Worm (Caenorhabditis elegans): ENCODE results near the gene F59A1.6.

The F59A1.6 gene

DNA sequence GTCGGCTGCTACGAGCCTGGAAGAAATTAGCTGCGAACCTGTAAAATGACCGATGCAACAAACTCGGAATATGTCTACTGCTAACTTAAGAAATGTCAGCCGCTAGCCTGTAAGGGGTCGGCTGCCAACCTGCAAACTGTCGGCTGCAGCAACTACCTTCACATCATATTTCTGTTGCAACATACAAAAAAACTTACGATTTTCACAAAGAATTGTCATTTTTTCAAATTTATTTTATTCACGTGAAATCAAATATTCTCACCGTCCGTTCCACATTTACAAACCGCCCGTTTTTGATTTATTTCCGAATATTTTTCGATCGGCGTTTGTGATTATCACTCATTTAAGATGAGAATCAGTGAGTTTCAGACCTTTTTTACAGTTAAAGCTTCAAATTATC is 14.7 kb downstream of the F59A1.6 start, which contains the start of gene Y26G10.6:
Y26G10.6 (plus strand) TSS at position 301 of the 400 bp plus-strand sequence.
- TF ChIP-seq blmp-1 (tag; optimal IDR thresholded peaks at IDR 0.05) = no peak
- no peak for TF ChIP-seq snpc-4 (tag; optimal IDR thresholded peaks at IDR 0.05)
- TF ChIP-seq elt-1 (tag; optimal IDR thresholded peaks at IDR 0.05; ENCODE audit: borderline replicate concordance, insufficient read depth) = no peak
- no peak for TF ChIP-seq tbx-8 (GFP tag; optimal IDR thresholded peaks at IDR 0.05)
- TF ChIP-seq mls-2 (tag; optimal IDR thresholded peaks at IDR 0.05) = no peak
- TF ChIP-seq drap-1 (GFP tag; optimal IDR thresholded peaks at IDR 0.05) = no peak
- no peak for TF ChIP-seq hlh-1 (tag; optimal IDR thresholded peaks at IDR 0.05)
- no peak for TF ChIP-seq ceh-83 (GFP tag; optimal IDR thresholded peaks at IDR 0.05)
- no peak for TF ChIP-seq ztf-11 (tag; optimal IDR thresholded peaks at IDR 0.05)
- TF ChIP-seq sem-2 (GFP tag; optimal IDR thresholded peaks at IDR 0.05) = no peak
- no peak for TF ChIP-seq M03D4.4 (tag; optimal IDR thresholded peaks at IDR 0.05)
- TF ChIP-seq lsy-2 (tag; optimal IDR thresholded peaks at IDR 0.05) = no peak
- no peak for TF ChIP-seq lin-13 (tag; optimal IDR thresholded peaks at IDR 0.05)
- TF ChIP-seq elt-3 (tag; optimal IDR thresholded peaks at IDR 0.05) = no peak
- TF ChIP-seq lin-32 (GFP tag; optimal IDR thresholded peaks at IDR 0.05) = no peak
- TF ChIP-seq mab-5 (tag; optimal IDR thresholded peaks at IDR 0.05) = no peak
- TF ChIP-seq nhr-76 (tag; optimal IDR thresholded peaks at IDR 0.05) = no peak
- no peak for TF ChIP-seq unc-120 (tag; optimal IDR thresholded peaks at IDR 0.05; ENCODE audit: poor library complexity, severe bottlenecking)
- no peak for TF ChIP-seq sptf-1 (tag; optimal IDR thresholded peaks at IDR 0.05)

DNA sequence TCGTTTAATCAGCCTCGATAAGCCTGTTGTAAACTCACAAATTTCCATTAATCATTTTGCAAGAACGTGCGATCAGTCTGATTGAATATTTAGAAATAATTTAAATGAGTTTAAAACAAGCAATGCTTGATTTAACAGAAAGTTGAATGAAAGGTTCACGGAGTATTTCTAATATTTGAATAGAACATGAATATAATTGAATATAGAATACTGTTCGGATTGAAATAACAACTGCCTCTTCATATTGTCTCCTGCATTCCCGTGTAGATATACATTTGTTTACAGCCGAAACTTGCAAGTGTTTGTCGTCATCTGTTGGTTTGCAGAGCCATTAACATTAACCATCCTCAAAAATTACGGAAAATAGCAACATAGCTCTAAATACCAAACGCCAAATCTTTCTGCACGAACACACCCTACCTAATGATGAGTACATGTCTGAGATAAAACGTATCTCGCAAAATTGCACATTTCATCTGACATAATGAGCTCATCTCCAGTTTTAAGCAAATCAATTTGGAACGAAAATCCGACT is 15.9 kb downstream of the F59A1.6 start, which contains the start of the genes Y26G10.5 and srh-32:
Y26G10.5 (minus strand) TSS at position 101 of the 535 bp plus-strand sequence.
srh-32 (plus strand) TSS at position 485 of the 535 bp plus-strand sequence.
- TF ChIP-seq nhr-28 (tag; optimal IDR thresholded peaks at IDR 0.05) (no peak), mep-1 (tag; optimal IDR thresholded peaks at IDR 0.05) (no peak), ceh-43 (GFP tag; optimal IDR thresholded peaks at IDR 0.05) (no peak), lin-32 (GFP tag; optimal IDR thresholded peaks at IDR 0.05) (no peak), lin-13 (tag; optimal IDR thresholded peaks at IDR 0.05) (no peak), sem-2 (GFP tag; optimal IDR thresholded peaks at IDR 0.05) (no peak), flh-1 (GFP tag; optimal IDR thresholded peaks at IDR 0.05) (no peak), ham-2 (GFP tag; optimal IDR thresholded peaks at IDR 0.05) (no peak), mls-2 (tag; optimal IDR thresholded peaks at IDR 0.05) (no peak), unc-62 (GFP tag; optimal IDR thresholded peaks at IDR 0.05) (no peak), drap-1 (GFP tag; optimal IDR thresholded peaks at IDR 0.05) (no peak), unc-39 (tag; optimal IDR thresholded peaks at IDR 0.05) (no peak), ceh-39 (tag; optimal IDR thresholded peaks at IDR 0.05) (no peak), snpc-4 (tag; optimal IDR thresholded peaks at IDR 0.05) (no peak), nhr-2 (tag; optimal IDR thresholded peaks at IDR 0.05) (no peak), cnd-1 (tag; optimal IDR thresholded peaks at IDR 0.05) (no peak), ces-1 (GFP tag; optimal IDR thresholded peaks at IDR 0.05) (no peak), unc-120 (tag; optimal IDR thresholded peaks at IDR 0.05; ENCODE audit: poor library complexity, severe bottlenecking) (no peak), elt-3 (tag; optimal IDR thresholded peaks at IDR 0.05) (no peak), nhr-76 (tag; optimal IDR thresholded peaks at IDR 0.05) (no peak)

DNA sequence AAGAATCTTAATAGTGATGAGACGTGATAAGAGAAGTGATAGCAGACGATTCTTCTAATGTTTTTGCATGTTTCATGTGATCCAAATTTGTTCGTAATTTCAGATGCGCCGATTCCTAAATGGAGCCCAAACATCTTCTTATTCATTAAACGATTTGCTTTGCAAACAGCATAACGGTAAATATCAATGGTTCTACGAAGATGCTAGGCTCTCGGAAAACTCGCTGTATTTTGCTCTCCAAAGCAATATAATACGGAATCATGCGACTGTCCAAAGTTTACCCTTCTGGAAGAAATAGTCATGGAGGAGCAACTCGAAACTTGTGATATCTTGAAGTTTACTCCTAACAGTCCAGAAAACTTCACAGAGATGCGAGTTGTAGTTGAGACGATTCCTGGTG is 20.9 kb downstream of the F59A1.6 start, which contains the start of gene W06D12.6:
W06D12.6 (plus strand) TSS at position 301 of the 400 bp plus-strand sequence.
- no peak for TF ChIP-seq hlh-1 (tag; optimal IDR thresholded peaks at IDR 0.05)
- TF ChIP-seq unc-62 (GFP tag; optimal IDR thresholded peaks at IDR 0.05) = no peak
- TF ChIP-seq lin-13 (tag; optimal IDR thresholded peaks at IDR 0.05) = no peak
- TF ChIP-seq ceh-43 (GFP tag; optimal IDR thresholded peaks at IDR 0.05) = no peak
- no peak for TF ChIP-seq pha-4 (tag; optimal IDR thresholded peaks at IDR 0.05)
- TF ChIP-seq ceh-83 (GFP tag; optimal IDR thresholded peaks at IDR 0.05) = no peak
- TF ChIP-seq nhr-28 (tag; optimal IDR thresholded peaks at IDR 0.05) = no peak
- no peak for TF ChIP-seq ztf-11 (tag; optimal IDR thresholded peaks at IDR 0.05)
- no peak for TF ChIP-seq bed-3 (GFP tag; optimal IDR thresholded peaks at IDR 0.05)

DNA sequence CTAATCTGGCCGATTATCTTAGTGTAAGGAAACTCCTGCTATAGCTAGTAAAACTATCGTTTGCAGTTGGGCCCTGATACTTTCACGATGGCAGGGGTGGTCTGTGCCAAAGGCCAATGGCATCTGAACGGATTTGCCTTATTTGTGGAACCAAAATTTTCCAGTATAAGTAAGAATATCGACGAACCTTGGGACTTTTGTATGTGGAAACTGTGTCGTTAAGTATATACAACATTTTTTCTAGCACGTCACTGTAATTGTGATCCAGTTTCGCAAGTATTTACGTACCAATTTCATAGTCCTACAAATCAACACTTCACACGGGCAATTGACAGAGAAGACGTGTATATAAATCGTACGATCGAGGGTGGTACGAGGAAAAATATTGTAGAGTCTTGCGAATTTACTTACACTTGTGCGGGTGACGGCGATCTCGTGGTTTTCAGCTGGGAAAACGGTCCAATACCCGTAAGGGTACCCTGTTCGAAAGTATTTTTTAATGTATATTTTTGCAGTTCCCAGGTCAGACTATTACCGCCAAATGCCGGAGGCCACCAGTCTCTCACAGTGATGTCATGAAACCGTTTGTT is 21.4 kb downstream of the F59A1.6 start:
- TF ChIP-seq nhr-12 (tag; optimal IDR thresholded peaks at IDR 0.05) (no peak), unc-62 (GFP tag; optimal IDR thresholded peaks at IDR 0.05) (no peak), nhr-2 (tag; optimal IDR thresholded peaks at IDR 0.05) (no peak), nhr-76 (tag; optimal IDR thresholded peaks at IDR 0.05) (no peak), ceh-83 (GFP tag; optimal IDR thresholded peaks at IDR 0.05) (no peak), bed-3 (GFP tag; optimal IDR thresholded peaks at IDR 0.05) (no peak), mls-2 (tag; optimal IDR thresholded peaks at IDR 0.05) (no peak), elt-3 (tag; optimal IDR thresholded peaks at IDR 0.05) (no peak), sem-2 (GFP tag; optimal IDR thresholded peaks at IDR 0.05) (no peak), ces-1 (GFP tag; optimal IDR thresholded peaks at IDR 0.05) (no peak), hlh-1 (tag; optimal IDR thresholded peaks at IDR 0.05) (no peak), drap-1 (GFP tag; optimal IDR thresholded peaks at IDR 0.05) (no peak), ztf-11 (tag; optimal IDR thresholded peaks at IDR 0.05) (no peak), cnd-1 (tag; optimal IDR thresholded peaks at IDR 0.05) (no peak), snpc-4 (tag; optimal IDR thresholded peaks at IDR 0.05) (no peak), flh-1 (GFP tag; optimal IDR thresholded peaks at IDR 0.05) (no peak), pha-4 (tag; optimal IDR thresholded peaks at IDR 0.05) (no peak)

Measured in whole organism, mixed stage, embryonic.